Worm (Caenorhabditis elegans): Measurements from ENCODE around the gene col-85.

The col-85 gene

DNA sequence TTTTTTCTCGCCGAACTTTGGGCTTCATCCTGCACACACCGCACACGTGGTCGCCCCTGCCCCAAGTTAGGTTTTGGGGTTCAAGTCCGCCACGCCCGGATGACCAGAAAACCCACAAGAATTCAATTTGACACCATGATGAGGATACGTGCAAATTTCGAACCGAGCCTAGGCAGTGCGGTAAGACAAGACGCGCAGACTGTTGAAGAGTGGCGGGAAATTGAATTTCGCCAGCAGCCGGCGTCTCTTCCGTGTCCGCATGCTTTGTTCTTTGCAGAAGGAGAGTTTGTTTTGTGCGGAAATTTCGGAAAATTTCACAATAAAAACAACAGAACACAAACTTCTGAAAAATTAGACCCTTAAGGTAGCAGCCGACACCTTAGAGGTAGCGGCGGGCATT, 5.1 kb upstream of the col-85 start:
- TF ChIP-seq nhr-12 (tag; optimal IDR thresholded peaks at IDR 0.05) (no peak), unc-62 (GFP tag; optimal IDR thresholded peaks at IDR 0.05) (no peak), lsy-12 (tag; optimal IDR thresholded peaks at IDR 0.05) (no peak), fkh-10 (GFP tag; optimal IDR thresholded peaks at IDR 0.05) (peak; percentile 2), lin-39 (tag; optimal IDR thresholded peaks at IDR 0.05) (no peak), nhr-67 (tag; optimal IDR thresholded peaks at IDR 0.05) (no peak)

DNA sequence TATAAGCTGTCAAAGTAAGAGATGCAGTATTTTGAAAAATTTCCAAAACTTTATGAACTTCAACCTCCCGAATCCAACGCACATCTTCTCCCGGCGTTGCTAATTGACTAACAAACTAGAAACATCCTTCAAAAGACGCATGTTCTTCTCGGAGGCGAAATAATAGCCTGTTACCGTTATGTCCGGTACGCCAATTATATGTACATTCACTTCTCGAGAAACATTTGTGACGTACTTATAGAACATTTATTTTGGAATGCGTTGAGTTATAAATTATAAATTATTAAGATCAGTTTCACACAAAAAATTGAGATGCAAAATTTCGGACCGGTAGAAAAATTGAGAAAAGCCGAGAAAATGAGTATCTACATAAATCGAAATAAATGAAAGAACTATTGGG, 2.1 kb upstream of the col-85 start, which contains the start of gene T21B4.3:
Gene T21B4.3, minus strand, starts transcription at position 101 of the 400 bp plus-strand sequence.
- TF ChIP-seq pqm-1 (tag; optimal IDR thresholded peaks at IDR 0.05): no peak
- TF ChIP-seq nhr-25 (tag; optimal IDR thresholded peaks at IDR 0.05): no peak
- TF ChIP-seq nhr-77 (tag; optimal IDR thresholded peaks at IDR 0.05): no peak
- TF ChIP-seq eor-1 (tag; optimal IDR thresholded peaks at IDR 0.05): no peak
- TF ChIP-seq ztf-4 (tag; optimal IDR thresholded peaks at IDR 0.05): no peak
- TF ChIP-seq aly-2 (tag; optimal IDR thresholded peaks at IDR 0.05): no peak
- no peak for TF ChIP-seq hmg-11 (tag; optimal IDR thresholded peaks at IDR 0.05)

DNA sequence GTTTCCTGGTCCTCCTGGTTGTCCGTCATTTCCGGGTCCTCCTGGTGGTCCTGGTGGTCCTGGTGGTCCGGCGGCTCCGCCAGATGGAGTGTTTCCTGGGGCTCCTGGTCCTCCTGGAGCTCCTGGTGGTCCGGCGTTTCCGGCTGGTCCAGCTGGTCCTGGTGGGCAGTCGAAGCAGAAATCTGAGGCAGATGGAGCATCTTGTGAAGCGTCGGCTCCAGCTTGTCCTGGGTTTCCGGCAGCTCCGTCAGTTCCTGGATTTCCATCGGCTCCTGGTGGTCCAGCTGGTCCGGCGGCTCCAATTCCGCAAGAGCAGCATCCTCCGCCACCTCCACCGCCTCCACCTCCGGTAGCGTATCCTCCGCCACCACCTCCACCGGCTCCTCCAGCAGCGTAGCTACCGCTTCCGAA, 823 bp downstream of the col-85 start:
- TF ChIP-seq R02D3.7 (tag; optimal IDR thresholded peaks at IDR 0.05) (no peak), lsy-12 (tag; optimal IDR thresholded peaks at IDR 0.05) (no peak), nhr-43 (tag; optimal IDR thresholded peaks at IDR 0.05; ENCODE audit: poor library complexity, severe bottlenecking) (no peak), nhr-67 (tag; optimal IDR thresholded peaks at IDR 0.05) (no peak), ztf-4 (tag; optimal IDR thresholded peaks at IDR 0.05) (no peak), elt-1 (tag; optimal IDR thresholded peaks at IDR 0.05) (no peak), elt-3 (tag; optimal IDR thresholded peaks at IDR 0.05) (no peak), nhr-28 (tag; optimal IDR thresholded peaks at IDR 0.05) (no peak), egl-27 (tag; optimal IDR thresholded peaks at IDR 0.05) (no peak), hmg-11 (tag; optimal IDR thresholded peaks at IDR 0.05) (no peak), fkh-2 (tag; optimal IDR thresholded peaks at IDR 0.05) (no peak), mdl-1 (tag; optimal IDR thresholded peaks at IDR 0.05) (no peak), tbx-2 (tag; optimal IDR thresholded peaks at IDR 0.05) (no peak), aly-2 (tag; optimal IDR thresholded peaks at IDR 0.05) (no peak)

DNA sequence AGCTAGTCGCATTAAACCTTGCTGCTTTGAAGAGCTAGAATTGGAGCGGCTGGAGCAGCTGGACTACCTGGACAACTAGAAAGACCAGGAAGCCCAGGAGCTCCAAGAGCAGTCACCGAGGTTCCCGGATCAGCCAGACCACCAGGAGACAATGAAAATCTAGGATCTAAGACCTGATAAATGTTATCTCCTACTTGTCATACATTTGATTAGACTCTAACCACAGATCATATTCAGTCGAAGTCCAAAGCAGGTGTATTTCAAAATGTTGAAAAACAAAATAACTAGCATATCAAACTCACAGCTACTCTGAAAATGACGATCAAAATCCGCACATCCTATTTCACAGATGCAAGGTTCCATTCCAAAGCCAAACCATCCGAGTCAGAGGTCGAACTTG, 3.0 kb downstream of the col-85 start, which contains the start of gene srz-6:
Gene srz-6, plus strand, starts transcription at position 301 of the 400 bp plus-strand sequence.
- no peak for TF ChIP-seq zag-1 (tag; optimal IDR thresholded peaks at IDR 0.05)
- no peak for TF ChIP-seq jun-1 (tag; optimal IDR thresholded peaks at IDR 0.05)
- TF ChIP-seq nhr-28 (tag; optimal IDR thresholded peaks at IDR 0.05): no peak
- no peak for TF ChIP-seq ztf-4 (tag; optimal IDR thresholded peaks at IDR 0.05)
- TF ChIP-seq sea-2 (GFP tag; optimal IDR thresholded peaks at IDR 0.05): no peak
- TF ChIP-seq lsy-12 (tag; optimal IDR thresholded peaks at IDR 0.05): no peak
- TF ChIP-seq ZK546.5 (tag; optimal IDR thresholded peaks at IDR 0.05): no peak
- no peak for TF ChIP-seq skn-1 (tag; optimal IDR thresholded peaks at IDR 0.05)
- no peak for TF ChIP-seq lin-15B (tag; optimal IDR thresholded peaks at IDR 0.05)
- no peak for TF ChIP-seq ztf-11 (tag; optimal IDR thresholded peaks at IDR 0.05)
- no peak for TF ChIP-seq lin-39 (tag; optimal IDR thresholded peaks at IDR 0.05)

DNA sequence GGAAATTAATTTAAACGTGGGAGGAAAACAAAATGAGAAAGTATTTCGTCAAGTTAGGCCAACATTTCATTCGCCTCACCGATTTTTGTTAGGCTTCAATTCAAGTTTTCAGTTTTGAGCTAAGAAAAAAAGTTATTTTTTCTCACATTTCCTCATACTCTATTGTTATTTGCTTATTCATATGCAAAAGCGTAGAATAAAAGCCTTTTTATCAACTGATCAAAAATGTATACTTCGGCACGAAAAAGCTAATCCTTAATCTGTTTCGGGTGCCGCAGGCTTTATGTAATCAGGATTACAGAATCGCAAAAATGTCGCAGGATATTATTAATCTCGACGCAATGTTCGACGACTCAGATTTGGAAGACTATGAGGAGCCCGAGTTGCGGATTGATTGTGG, 5.0 kb downstream of the col-85 start, which contains the start of gene T21B4.15:
Gene T21B4.15, plus strand, starts transcription at position 301 of the 400 bp plus-strand sequence.
- TF ChIP-seq pha-4 (tag; optimal IDR thresholded peaks at IDR 0.05): no peak
- TF ChIP-seq egl-27 (tag; optimal IDR thresholded peaks at IDR 0.05): no peak
- TF ChIP-seq mdl-1 (tag; optimal IDR thresholded peaks at IDR 0.05): no peak
- no peak for TF ChIP-seq fkh-2 (tag; optimal IDR thresholded peaks at IDR 0.05)
- no peak for TF ChIP-seq ceh-82 (tag; optimal IDR thresholded peaks at IDR 0.05)
- TF ChIP-seq nhr-23 (tag; optimal IDR thresholded peaks at IDR 0.05): no peak

DNA sequence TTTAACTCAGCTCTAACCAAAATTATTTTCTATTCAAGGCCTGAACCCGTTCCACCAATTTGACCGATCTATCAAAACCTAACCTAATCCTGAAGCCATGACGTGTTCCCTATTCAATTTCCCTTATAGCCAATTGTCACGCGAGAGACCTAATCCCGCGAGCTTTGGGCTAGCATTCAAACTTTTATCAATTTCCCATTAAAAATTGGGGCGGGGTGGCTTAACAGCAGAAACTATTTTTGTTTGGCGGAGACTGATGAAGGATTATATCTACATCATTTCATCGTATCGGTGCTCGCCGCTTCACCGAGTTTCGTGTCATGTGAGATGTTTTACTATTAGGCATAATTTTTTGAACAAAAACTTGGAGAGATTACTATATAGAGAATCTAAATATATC, 6.1 kb downstream of the col-85 start:
- TF ChIP-seq tbx-2 (tag; optimal IDR thresholded peaks at IDR 0.05) (no peak), lin-39 (tag; optimal IDR thresholded peaks at IDR 0.05) (no peak), unc-62 (GFP tag; optimal IDR thresholded peaks at IDR 0.05) (no peak), jun-1 (tag; optimal IDR thresholded peaks at IDR 0.05) (no peak)

All from whole organism, L3 larva.